Fruit fly (Drosophila melanogaster): ENCODE measurements around the gene CG13082.

The CG13082 gene

DNA sequence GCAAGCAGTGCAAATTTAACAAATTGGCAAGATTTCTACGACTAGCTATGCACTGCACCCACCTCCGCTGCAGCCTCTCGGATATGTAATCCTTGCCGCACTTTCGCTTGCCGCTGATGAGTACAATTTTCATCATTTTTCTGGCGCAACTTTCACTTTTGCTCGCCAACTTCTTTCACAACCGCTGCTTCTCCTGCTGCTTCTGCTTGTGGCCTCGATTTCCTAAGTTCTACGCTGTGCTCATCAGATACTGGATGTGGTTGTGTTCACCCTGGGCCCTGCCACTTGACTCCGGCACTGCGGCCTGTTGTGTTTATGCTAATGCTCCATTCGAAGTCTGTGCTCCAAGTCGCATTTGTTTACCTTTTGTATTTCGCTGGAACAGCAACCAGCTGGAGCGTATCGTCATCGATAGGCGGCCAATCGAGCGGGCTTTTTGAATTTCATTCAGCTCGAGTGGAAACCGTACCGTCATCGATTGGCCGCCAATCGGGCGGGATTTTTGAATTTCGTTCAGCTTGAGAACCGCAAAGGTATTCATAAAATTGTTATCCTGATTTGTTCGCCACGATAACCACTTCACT is 41.9 kb downstream of the CG13082 start, which contains the start of gene Pmvk (continued):
- TF ChIP-seq tll (GFP tag; optimal IDR thresholded peaks at IDR 0.05) (no peak), nom (GFP tag; optimal IDR thresholded peaks at IDR 0.05) (no peak), Dp (GFP tag; optimal IDR thresholded peaks at IDR 0.05) (peak; percentile 99), da (GFP tag; optimal IDR thresholded peaks at IDR 0.05) (no peak), fd3F (GFP tag; optimal IDR thresholded peaks at IDR 0.05) (no peak), dysf (GFP tag; IDR thresholded peaks at IDR 0.05) (no peak), odd (GFP tag; optimal IDR thresholded peaks at IDR 0.05) (no peak), Pdp1 (GFP tag; optimal IDR thresholded peaks at IDR 0.05) (no peak), BtbVII (GFP tag; optimal IDR thresholded peaks at IDR 0.05) (no peak), sug (tag; optimal IDR thresholded peaks at IDR 0.05) (no peak), Scr (GFP tag; IDR thresholded peaks at IDR 0.05; ENCODE audit: partially characterized antibody) (peak; percentile 79), CG12942 (GFP tag; optimal IDR thresholded peaks at IDR 0.05) (no peak), CG6791 (GFP tag; IDR thresholded peaks at IDR 0.05; ENCODE audit: partially characterized antibody) (peak; percentile 94), Oli (tag; optimal IDR thresholded peaks at IDR 0.05) (no peak), eyg (GFP tag; optimal IDR thresholded peaks at IDR 0.05) (no peak), dm (GFP tag; optimal IDR thresholded peaks at IDR 0.05) (no peak), CG17328 (GFP tag; IDR thresholded peaks at IDR 0.05) (no peak), CG13894 (tag; optimal IDR thresholded peaks at IDR 0.05) (no peak), HLHmδ (GFP tag; optimal IDR thresholded peaks at IDR 0.05) (no peak), Spps (tag; optimal IDR thresholded peaks at IDR 0.05) (no peak), Hmx (GFP tag; optimal IDR thresholded peaks at IDR 0.05) (no peak), CG4360 (GFP tag; IDR thresholded peaks at IDR 0.05) (no peak), CG7745 (tag; optimal IDR thresholded peaks at IDR 0.05) (no peak), CG8765 (GFP tag; IDR thresholded peaks at IDR 0.05) (no peak), tap (tag; optimal IDR thresholded peaks at IDR 0.05) (no peak), CG7271 (tag; optimal IDR thresholded peaks at IDR 0.05) (no peak), Dref (GFP tag; IDR thresholded peaks at IDR 0.05) (peak; percentile 93), psq (GFP tag; optimal IDR thresholded peaks at IDR 0.05) (no peak), Med (GFP tag) (no peak), CG1233 (GFP tag; optimal IDR thresholded peaks at IDR 0.05) (no peak), CG8944 (GFP tag; optimal IDR thresholded peaks at IDR 0.05) (no peak), CG3163 (GFP tag; optimal IDR thresholded peaks at IDR 0.05) (no peak), CG18764 (GFP tag; optimal IDR thresholded peaks at IDR 0.05) (no peak), CG12155 (GFP tag; optimal IDR thresholded peaks at IDR 0.05) (no peak), her (GFP tag; optimal IDR thresholded peaks at IDR 0.05) (no peak), CG18599 (GFP tag; optimal IDR thresholded peaks at IDR 0.05) (no peak), slou (GFP tag; optimal IDR thresholded peaks at IDR 0.05) (no peak), tna (GFP tag; IDR thresholded peaks at IDR 0.05; ENCODE audit: partially characterized antibody) (peak; percentile 97), Hr51 (GFP tag; optimal IDR thresholded peaks at IDR 0.05) (no peak), sob (GFP tag; IDR thresholded peaks at IDR 0.05) (no peak), CG14441 (GFP tag; IDR thresholded peaks at IDR 0.05) (no peak), fd102C (GFP tag; optimal IDR thresholded peaks at IDR 0.05) (no peak), slp2 (GFP tag; optimal IDR thresholded peaks at IDR 0.05) (no peak), CG13775 (GFP tag; optimal IDR thresholded peaks at IDR 0.05) (no peak), CG10147 (GFP tag; optimal IDR thresholded peaks at IDR 0.05) (no peak), cato (GFP tag; optimal IDR thresholded peaks at IDR 0.05; ENCODE audit: borderline replicate concordance) (no peak), exex (tag; optimal IDR thresholded peaks at IDR 0.05) (no peak), CG11695 (GFP tag; IDR thresholded peaks at IDR 0.05) (no peak), CG11560 (tag; IDR thresholded peaks at IDR 0.05) (no peak), gt (GFP tag; IDR thresholded peaks at IDR 0.05) (no peak)
